Worm (Caenorhabditis elegans) whole organism, L4 larva: ENCODE results near the gene C50H2.7.

Experiments used
- D1046.2 ChIP-seq: fragments of 200-800 bp; sonication (Bioruptor generic); IDR thresholded peaks from 2 replicates; pipeline ENCODE4 v1.3.6; 2022; ENCODE audit warnings: missing genetic modification characterization, missing compliant biosample characterization
- F10B5.3 ChIP-seq: sonication (generic microtip); optimal IDR thresholded peaks from 2 replicates; lab custom pipeline; 2016; ENCODE audit warnings: mild to moderate bottlenecking, missing genetic modification characterization, missing compliant biosample characterization
- F44E2.7 ChIP-seq: fragments of 200-800 bp; sonication (Bioruptor generic); IDR thresholded peaks from 2 replicates; pipeline ENCODE4 v2.1.2; 2022; ENCODE audit warnings: missing genetic modification characterization, missing compliant biosample characterization
- T26A8.4 ChIP-seq: fragments of 200-800 bp; sonication (Bioruptor generic); IDR thresholded peaks from 2 replicates; pipeline ENCODE4 v1.3.6; 2022; ENCODE audit warnings: missing genetic modification characterization, missing compliant biosample characterization
- Y105C5A.15 ChIP-seq: fragments of 200-800 bp; sonication (Bioruptor generic); IDR thresholded peaks from 2 replicates; pipeline ENCODE4 v1.3.6; 2022; ENCODE audit warnings: missing genetic modification characterization, missing compliant biosample characterization
- Y48G9A.11 ChIP-seq: fragments of 200-800 bp; sonication (Bioruptor generic); IDR thresholded peaks from 2 replicates; pipeline ENCODE4 v1.3.6; 2022; ENCODE audit warnings: missing genetic modification reagents, missing genetic modification characterization, missing compliant biosample characterization
- Y5F2A.4 ChIP-seq: fragments of 200-800 bp; sonication (Bioruptor generic); optimal IDR thresholded peaks from 2 replicates; lab custom pipeline; 2018; ENCODE audit warnings: mild to moderate bottlenecking, missing genetic modification characterization, missing compliant biosample characterization
- aha-1 ChIP-seq: fragments of 150-350 bp; peaks from one replicate; lab custom pipeline; 2014; ENCODE audit warnings: missing biosample characterization, missing genetic modification characterization
- ceh-28 ChIP-seq: fragments of 150-350 bp; optimal IDR thresholded peaks from 2 replicates; lab custom pipeline; 2014; ENCODE audit warnings: missing biosample characterization, missing genetic modification reagents, missing genetic modification characterization
- daf-12 ChIP-seq: fragments of 150-350 bp; optimal IDR thresholded peaks from 2 replicates; lab custom pipeline; 2014; ENCODE audit warnings: missing biosample characterization, missing genetic modification reagents, missing genetic modification characterization
- daf-16 ChIP-seq, 3 experiments: sonication (generic microtip); optimal IDR thresholded peaks; 2 replicates each; lab custom pipeline; 2016 to 2017; ENCODE audit warnings: missing genetic modification characterization in 3 of 3, missing genetic modification reagents in 3 of 3, mild to moderate bottlenecking in 2 of 3, missing compliant biosample characterization in 2 of 3, missing biosample characterization in 1 of 3, moderate library complexity in 1 of 3
- daf-8 ChIP-seq: fragments of 200-800 bp; sonication (Bioruptor generic); IDR thresholded peaks from 2 replicates; pipeline ENCODE4 v1.3.6; 2022; ENCODE audit warnings: missing genetic modification characterization, missing compliant biosample characterization
- dmd-6 ChIP-seq: fragments of 200-800 bp; sonication (Bioruptor generic); IDR thresholded peaks from 2 replicates; pipeline ENCODE4 v1.3.6; 2022; ENCODE audit warnings: missing genetic modification reagents, missing genetic modification characterization, missing compliant biosample characterization
- dmd-9 ChIP-seq: fragments of 200-800 bp; sonication (Bioruptor generic); IDR thresholded peaks from 2 replicates; pipeline ENCODE4 v1.3.6; 2022; ENCODE audit warnings: missing genetic modification reagents, missing genetic modification characterization, missing compliant biosample characterization
- dve-1 ChIP-seq: sonication (generic microtip); optimal IDR thresholded peaks from 2 replicates; lab custom pipeline; 2017; ENCODE audit warnings: antibody characterized with exemption, mild to moderate bottlenecking, missing genetic modification characterization, missing compliant biosample characterization; ENCODE audit not compliant: insufficient read depth
- fos-1 ChIP-seq: fragments of 150-350 bp; optimal IDR thresholded peaks from 2 replicates; lab custom pipeline; 2014; ENCODE audit warnings: missing biosample characterization, missing genetic modification characterization
- gei-8 ChIP-seq: fragments of 200-800 bp; sonication (Bioruptor generic); optimal IDR thresholded peaks from 2 replicates; lab custom pipeline; 2018; ENCODE audit warnings: mild to moderate bottlenecking, missing genetic modification characterization, missing compliant biosample characterization
- hlh-11 ChIP-seq: fragments of 200-800 bp; sonication (Bioruptor generic); optimal IDR thresholded peaks from 2 replicates; lab custom pipeline; 2018; ENCODE audit warnings: mild to moderate bottlenecking, missing genetic modification characterization, missing compliant biosample characterization
- lin-15B ChIP-seq: fragments of 150-350 bp; sonication (generic microtip); optimal IDR thresholded peaks from 3 replicates; lab custom pipeline; 2014; ENCODE audit warnings: missing biosample characterization, missing genetic modification characterization
- lir-3 ChIP-seq: sonication (generic microtip); optimal IDR thresholded peaks from 2 replicates; lab custom pipeline; 2016; ENCODE audit warnings: mild to moderate bottlenecking, missing genetic modification characterization, missing compliant biosample characterization
- mdl-1 ChIP-seq, 2 experiments: fragments of 150-350 bp in 1 of 2; sonication (generic microtip) in 1 of 2; optimal IDR thresholded peaks; 2 replicates each; lab custom pipeline; 2014 to 2017; ENCODE audit warnings: missing biosample characterization in 2 of 2, missing genetic modification characterization in 2 of 2
- mdt-29 ChIP-seq: fragments of 200-800 bp; sonication (Bioruptor generic); IDR thresholded peaks from 2 replicates; pipeline ENCODE4 v1.3.6; 2022; ENCODE audit warnings: missing genetic modification reagents, missing genetic modification characterization, missing compliant biosample characterization
- mep-1 ChIP-seq: fragments of 150-350 bp; sonication (generic microtip); optimal IDR thresholded peaks from 3 replicates; lab custom pipeline; 2014; ENCODE audit warnings: missing biosample characterization, missing genetic modification characterization
- mes-2 ChIP-seq: sonication (generic microtip); optimal IDR thresholded peaks from 2 replicates; lab custom pipeline; 2016; ENCODE audit warnings: missing genotype, mild to moderate bottlenecking, missing genetic modification characterization, missing compliant biosample characterization; ENCODE audit not compliant: poor library complexity, severe bottlenecking
- mxl-3 ChIP-seq: fragments of 200-800 bp; sonication (Bioruptor generic); optimal IDR thresholded peaks from 2 replicates; lab custom pipeline; 2018; ENCODE audit warnings: mild to moderate bottlenecking, missing genetic modification characterization, missing compliant biosample characterization
- nhr-10 ChIP-seq: fragments of 150-350 bp; optimal IDR thresholded peaks from 2 replicates; lab custom pipeline; 2014; ENCODE audit warnings: missing biosample characterization, missing genetic modification characterization
- nhr-102 ChIP-seq: sonication (generic microtip); optimal IDR thresholded peaks from 2 replicates; lab custom pipeline; 2016; ENCODE audit warnings: mild to moderate bottlenecking, missing genetic modification characterization, moderate library complexity, missing compliant biosample characterization
- nhr-11 ChIP-seq: fragments of 150-350 bp; optimal IDR thresholded peaks from 2 replicates; lab custom pipeline; 2014; ENCODE audit warnings: missing biosample characterization, missing genetic modification characterization
- nhr-111 ChIP-seq: fragments of 200-800 bp; sonication (Bioruptor generic); optimal IDR thresholded peaks from 2 replicates; lab custom pipeline; 2018; ENCODE audit warnings: mild to moderate bottlenecking, missing genetic modification characterization, missing compliant biosample characterization
- nhr-28 ChIP-seq: fragments of 150-350 bp; optimal IDR thresholded peaks from 2 replicates; lab custom pipeline; 2014; ENCODE audit warnings: missing biosample characterization, missing genetic modification characterization
- nhr-42 ChIP-seq: fragments of 200-800 bp; sonication (Bioruptor generic); IDR thresholded peaks from 2 replicates; pipeline ENCODE4 v1.3.6; 2022; ENCODE audit warnings: missing genetic modification characterization, missing compliant biosample characterization
- nhr-6 ChIP-seq: fragments of 150-350 bp; optimal IDR thresholded peaks from 2 replicates; lab custom pipeline; 2014; ENCODE audit warnings: missing biosample characterization, missing genetic modification characterization
- nhr-76 ChIP-seq: fragments of 150-350 bp; optimal IDR thresholded peaks from 2 replicates; lab custom pipeline; 2014; ENCODE audit warnings: missing biosample characterization, missing genetic modification characterization
- nhr-77 ChIP-seq: fragments of 150-350 bp; optimal IDR thresholded peaks from 2 replicates; lab custom pipeline; 2014; ENCODE audit warnings: missing biosample characterization, missing genetic modification characterization
- php-3 ChIP-seq: fragments of 200-800 bp; sonication (Bioruptor generic); IDR thresholded peaks from 2 replicates; pipeline ENCODE4 v1.3.6; 2022; ENCODE audit warnings: missing genetic modification reagents, missing genetic modification characterization, missing compliant biosample characterization
- pqm-1 ChIP-seq: sonication (generic microtip); optimal IDR thresholded peaks from 2 replicates; lab custom pipeline; 2017; ENCODE audit warnings: missing biosample characterization, missing genetic modification characterization
- tag-97 ChIP-seq: fragments of 200-800 bp; sonication (Bioruptor generic); IDR thresholded peaks from 2 replicates; pipeline ENCODE4 v1.3.6; 2022; ENCODE audit warnings: missing genetic modification characterization, missing compliant biosample characterization
- unc-62 ChIP-seq, 3 experiments: fragments of 150-350 bp in 1 of 3; sonication (generic microtip); optimal IDR thresholded peaks in 2 of 3; peaks in 1 of 3; 1 replicate in 1 of 3; 2 replicates in 2 of 3; lab custom pipeline; 2014 to 2017; ENCODE audit warnings: missing biosample characterization in 3 of 3, missing genetic modification characterization in 3 of 3, missing genetic modification reagents in 3 of 3, missing genotype in 1 of 3
- zfp-2 ChIP-seq: sonication (generic microtip); optimal IDR thresholded peaks from 2 replicates; lab custom pipeline; 2016; ENCODE audit warnings: mild to moderate bottlenecking, missing genetic modification characterization, missing compliant biosample characterization
- ztf-11 ChIP-seq: fragments of 150-350 bp; optimal IDR thresholded peaks from 2 replicates; lab custom pipeline; 2014; ENCODE audit warnings: missing biosample characterization, missing genetic modification characterization
- ztf-7 ChIP-seq: fragments of 150-350 bp; optimal IDR thresholded peaks from 2 replicates; lab custom pipeline; 2014; ENCODE audit warnings: missing biosample characterization, missing genetic modification characterization

Gene C50H2.7

ce11 chrV:9950861-9951260 is 28.3 kb downstream of the C50H2.7 start, which contains the start of gene ttr-46:
Gene ttr-46, plus strand, starts transcription at chrV:9951233.
- TF ChIP-seq mxl-3 (GFP tag; lab: Kevin White, UChicago) (no peak), daf-16 (GFP tag; optimal IDR thresholded peaks at IDR 0.05; lab: Kevin White, UChicago) (no peak), daf-16 (tag; optimal IDR thresholded peaks at IDR 0.05; lab: Kevin White, UChicago) (peak; percentile 65), tag-97 (GFP tag; lab: Robert Waterston, UW) (no peak), zfp-2 (tag; lab: Kevin White, UChicago) (no peak), nhr-28 (tag; lab: Kevin White, UChicago) (peak; percentile 53), Y5F2A.4 (GFP tag; lab: Kevin White, UChicago) (no peak), D1046.2 (no peak), mdl-1 (tag; optimal IDR thresholded peaks at IDR 0.05; lab: Kevin White, UChicago) (no peak), nhr-76 (tag; lab: Kevin White, UChicago) (no peak), daf-12 (no peak), pqm-1 (peak; percentile 63), nhr-6 (tag; lab: Kevin White, UChicago) (no peak)

- TF ChIP-seq aha-1 (peak; percentile 74), lir-3 (tag; lab: Kevin White, UChicago) (no peak), pqm-1 (no peak)
These were observed 29.8 kb downstream of the C50H2.7 start, which contains the start of gene mam-5 for ce11 chrV:9952396-9952795. Gene mam-5, plus strand, starts transcription at chrV:9952699.

ce11 chrV:9958231-9958630 is 35.6 kb downstream of the C50H2.7 start, which contains the start of gene anmt-3:
Gene anmt-3, minus strand, starts transcription at chrV:9958331.
- TF ChIP-seq daf-8 (GFP tag; lab: Robert Waterston, UW) (no peak), mes-2 (tag; lab: Kevin White, UChicago) (no peak), nhr-42 (no peak), ztf-11 (tag; lab: Kevin White, UChicago) (no peak), Y48G9A.11 (no peak), gei-8 (no peak), dmd-6 (GFP tag; lab: Robert Waterston, UW) (no peak), php-3 (GFP tag; lab: Robert Waterston, UW) (no peak), mep-1 (no peak), F44E2.7 (no peak), lir-3 (tag; lab: Kevin White, UChicago) (no peak), daf-16 (GFP tag; optimal IDR thresholded peaks at IDR 0.05; lab: Kevin White, UChicago) (no peak), daf-16 (tag; optimal IDR thresholded peaks at IDR 0.05; lab: Kevin White, UChicago) (no peak)
- TF ChIP-seq, all 104 proteins: peak for 0

- TF ChIP-seq lin-15B (tag; lab: Kevin White, UChicago) (no peak), nhr-77 (tag; lab: Kevin White, UChicago) (no peak), mdl-1 (tag; optimal IDR thresholded peaks at IDR 0.05; lab: Kevin White, UChicago) (no peak), mxl-3 (GFP tag; lab: Kevin White, UChicago) (no peak), unc-62 (GFP tag; optimal IDR thresholded peaks at IDR 0.05 in 1 of 2; lab: Kevin White, UChicago) (peak in 1 of 2 experiments; percentile 76), unc-62 (tag; optimal IDR thresholded peaks at IDR 0.05; lab: Kevin White, UChicago) (no peak), nhr-11 (tag; lab: Kevin White, UChicago) (peak; percentile 56), hlh-11 (tag; lab: Kevin White, UChicago) (peak; percentile 58), aha-1 (peak; percentile 21), daf-16 (GFP tag; optimal IDR thresholded peaks at IDR 0.05; lab: Kevin White, UChicago) (peak in 1 of 2 experiments; percentile 83), daf-16 (tag; optimal IDR thresholded peaks at IDR 0.05; lab: Kevin White, UChicago) (no peak), fos-1 (tag; lab: Kevin White, UChicago) (no peak)
These were observed 36.1 kb downstream of the C50H2.7 start for ce11 chrV:9958654-9959053.

ce11 chrV:9960376-9960775 is 37.8 kb downstream of the C50H2.7 start, which contains the start of gene T07C12.10:
Gene T07C12.10, minus strand, starts transcription at chrV:9960476.
- TF ChIP-seq daf-12 (no peak), gei-8 (no peak), ztf-7 (no peak), nhr-10 (tag; lab: Kevin White, UChicago) (no peak), tag-97 (GFP tag; lab: Robert Waterston, UW) (no peak), php-3 (GFP tag; lab: Robert Waterston, UW) (no peak), nhr-28 (tag; lab: Kevin White, UChicago) (no peak), Y105C5A.15 (GFP tag; lab: Robert Waterston, UW) (no peak), nhr-111 (GFP tag; lab: Kevin White, UChicago) (no peak), ztf-11 (tag; lab: Kevin White, UChicago) (no peak), T26A8.4 (GFP tag; lab: Robert Waterston, UW) (no peak), F10B5.3 (tag; lab: Kevin White, UChicago) (no peak), mdt-29 (GFP tag; lab: Robert Waterston, UW) (no peak), dmd-9 (GFP tag; lab: Robert Waterston, UW) (no peak), nhr-102 (tag; lab: Kevin White, UChicago) (no peak), dve-1 (no peak), ceh-28 (tag; lab: Kevin White, UChicago) (no peak), lir-3 (tag; lab: Kevin White, UChicago) (no peak), Y48G9A.11 (no peak), aha-1 (no peak)
- TF ChIP-seq, all 104 proteins: peak for 0
